Worm (Caenorhabditis elegans): ENCODE results near the gene Y11D7A.3.

ce11 chrIV:9256865-9257264, 24.0 kb downstream of the Y11D7A.3 start:
- TF ChIP-seq R02D3.7 (tag; optimal IDR thresholded peaks at IDR 0.05) (no peak), unc-62 (GFP tag; optimal IDR thresholded peaks at IDR 0.05 in 1 of 2) (no peak), unc-62 (tag; optimal IDR thresholded peaks at IDR 0.05) (no peak), dmd-9 (GFP tag; IDR thresholded peaks at IDR 0.05) (no peak), hif-1 (tag; optimal IDR thresholded peaks at IDR 0.05) (no peak), saeg-2 (GFP tag; IDR thresholded peaks at IDR 0.05) (no peak)

All from whole organism, L4 larva.